Fruit fly (Drosophila melanogaster) whole organism, embryonic: ENCODE measurements around the gene Syx4.

ENCODE experiments used
- Ada2b ChIP-seq: fragments of 200-800 bp; sonication (Bioruptor generic); IDR thresholded peaks from 2 replicates; pipeline ENCODE4 v1.3.6; 2022; ENCODE audit warnings: missing biosample characterization, missing genetic modification characterization
- Atf-2 ChIP-seq: fragments of 200-800 bp; sonication (Bioruptor generic); optimal IDR thresholded peaks from 2 replicates; lab custom pipeline; 2016; ENCODE audit warnings: missing biosample characterization, missing genetic modification characterization
- Bdp1 ChIP-seq: fragments of 200-800 bp; sonication (Bioruptor generic); optimal IDR thresholded peaks from 3 replicates; lab custom pipeline; 2016; ENCODE audit warnings: missing biosample characterization, missing genetic modification characterization
- CG10147 ChIP-seq: fragments of 200-800 bp; sonication (Bioruptor generic); optimal IDR thresholded peaks from 2 replicates; lab custom pipeline; 2019; ENCODE audit warnings: missing biosample characterization, mild to moderate bottlenecking, missing genetic modification characterization, moderate library complexity
- CG12071 ChIP-seq: fragments of 200-800 bp; sonication (Bioruptor generic); optimal IDR thresholded peaks from 3 replicates; lab custom pipeline; 2018; ENCODE audit warnings: missing biosample characterization, mild to moderate bottlenecking, missing genetic modification characterization
- CG12155 ChIP-seq: fragments of 200-800 bp; sonication (Bioruptor generic); optimal IDR thresholded peaks from 3 replicates; lab custom pipeline; 2016; ENCODE audit warnings: missing biosample characterization, missing genetic modification characterization
- CG12299 ChIP-seq: fragments of 200-800 bp; sonication (Bioruptor generic); optimal IDR thresholded peaks from 2 replicates; lab custom pipeline; 2018; ENCODE audit warnings: missing biosample characterization, mild to moderate bottlenecking, missing genetic modification characterization
- CG12744 ChIP-seq: fragments of 200-800 bp; sonication (Bioruptor generic); optimal IDR thresholded peaks from 2 replicates; lab custom pipeline; 2016; ENCODE audit warnings: missing biosample characterization, missing genetic modification characterization
- CG14860 ChIP-seq: fragments of 200-800 bp; sonication (Bioruptor generic); IDR thresholded peaks from 3 replicates; pipeline ENCODE4 v1.3.6; 2022; ENCODE audit warnings: missing biosample characterization, missing genetic modification characterization; ENCODE audit not compliant: partially characterized antibody
- CG1529 ChIP-seq: fragments of 200-800 bp; sonication (Bioruptor generic); optimal IDR thresholded peaks from 3 replicates; lab custom pipeline; 2018; ENCODE audit warnings: missing biosample characterization, missing genetic modification characterization
- CG16813 ChIP-seq: fragments of 200-800 bp; sonication (Bioruptor generic); IDR thresholded peaks from 3 replicates; pipeline ENCODE4 v1.3.6; 2022; ENCODE audit warnings: missing biosample characterization, missing genetic modification characterization; ENCODE audit not compliant: partially characterized antibody
- CG16863 ChIP-seq: fragments of 200-800 bp; sonication (Bioruptor generic); optimal IDR thresholded peaks from 3 replicates; lab custom pipeline; 2016; ENCODE audit warnings: missing biosample characterization, missing genetic modification characterization
- CG17612 ChIP-seq: fragments of 200-800 bp; sonication (Bioruptor generic); IDR thresholded peaks from 2 replicates; pipeline ENCODE4 v1.3.6; 2022; ENCODE audit warnings: missing biosample characterization, missing genetic modification characterization
- CG2875 ChIP-seq: fragments of 200-800 bp; sonication (Bioruptor generic); optimal IDR thresholded peaks from 2 replicates; lab custom pipeline; 2017; ENCODE audit warnings: missing biosample characterization, mild to moderate bottlenecking, missing genetic modification characterization, missing genetic modification reagents
- CG30431 ChIP-seq: fragments of 200-800 bp; sonication (Bioruptor generic); optimal IDR thresholded peaks from 2 replicates; lab custom pipeline; 2017; ENCODE audit warnings: missing biosample characterization, missing genetic modification characterization
- CG34224 ChIP-seq: fragments of 200-800 bp; sonication (Bioruptor generic); IDR thresholded peaks from 3 replicates; pipeline ENCODE4 v1.3.6; 2022; ENCODE audit warnings: missing biosample characterization, missing genetic modification characterization; ENCODE audit not compliant: partially characterized antibody
- CG4360 ChIP-seq: fragments of 200-800 bp; sonication (Bioruptor generic); IDR thresholded peaks from 2 replicates; pipeline ENCODE4 v1.3.6; 2022; ENCODE audit warnings: missing biosample characterization, missing genetic modification characterization
- CG4424 ChIP-seq: fragments of 200-800 bp; sonication (Bioruptor generic); optimal IDR thresholded peaks from 3 replicates; lab custom pipeline; 2016; ENCODE audit warnings: missing biosample characterization, missing genetic modification characterization
- CG6254 ChIP-seq: fragments of 200-800 bp; sonication (Bioruptor generic); optimal IDR thresholded peaks from 3 replicates; lab custom pipeline; 2017; ENCODE audit warnings: mild to moderate bottlenecking, missing biosample characterization, missing genetic modification reagents, missing genetic modification characterization
- CG6791 ChIP-seq: fragments of 200-800 bp; sonication (Bioruptor generic); IDR thresholded peaks from 3 replicates; pipeline ENCODE4 v1.3.6; 2022; ENCODE audit warnings: missing biosample characterization, missing genetic modification characterization; ENCODE audit not compliant: partially characterized antibody
- CG7928 ChIP-seq: fragments of 200-800 bp; sonication (Bioruptor generic); optimal IDR thresholded peaks from 2 replicates; lab custom pipeline; 2017; ENCODE audit warnings: missing biosample characterization, mild to moderate bottlenecking, missing genetic modification characterization
- CG9817 ChIP-seq: fragments of 200-800 bp; sonication (Bioruptor generic); optimal IDR thresholded peaks from 2 replicates; lab custom pipeline; 2018; ENCODE audit warnings: missing biosample characterization, mild to moderate bottlenecking, missing genetic modification characterization, moderate library complexity
- CG9932 ChIP-seq: fragments of 200-800 bp; sonication (Bioruptor generic); IDR thresholded peaks from 2 replicates; pipeline ENCODE4 v1.3.6; 2022; ENCODE audit warnings: missing biosample characterization, missing genetic modification characterization
- Eip74EF ChIP-seq, 2 experiments: fragments of 200-800 bp in 1 of 2; fragments of >200 bp in 1 of 2; sonication (Bioruptor generic) in 1 of 2; optimal IDR thresholded peaks; 2 replicates each; lab custom pipeline; 2017 to 2019; ENCODE audit warnings: missing biosample characterization in 2 of 2, missing genetic modification characterization in 2 of 2, mild to moderate bottlenecking in 1 of 2, moderate library complexity in 1 of 2
- Ets65A ChIP-seq: fragments of 200-800 bp; sonication (Bioruptor generic); peaks from one replicate; lab custom pipeline; 2016; ENCODE audit warnings: missing biosample characterization, missing genetic modification characterization
- Max ChIP-seq: fragments of 200-800 bp; sonication (Bioruptor generic); optimal IDR thresholded peaks from 2 replicates; lab custom pipeline; 2016; ENCODE audit warnings: missing biosample characterization, mild to moderate bottlenecking, missing genetic modification characterization
- Meics ChIP-seq: fragments of 200-800 bp; sonication (Bioruptor generic); optimal IDR thresholded peaks from 2 replicates; lab custom pipeline; 2017; ENCODE audit warnings: missing biosample characterization, mild to moderate bottlenecking, missing genetic modification characterization
- NfI ChIP-seq: fragments of 200-800 bp; sonication (Bioruptor generic); optimal IDR thresholded peaks from 3 replicates; lab custom pipeline; 2018; ENCODE audit warnings: missing biosample characterization, mild to moderate bottlenecking, missing genetic modification characterization, moderate library complexity
- Oaz ChIP-seq: fragments of 200-800 bp; sonication (Bioruptor generic); IDR thresholded peaks from 2 replicates; pipeline ENCODE4 v1.3.6; 2022; ENCODE audit warnings: missing biosample characterization, missing genetic modification characterization
- Oli ChIP-seq: fragments of 200-800 bp; sonication (Bioruptor generic); optimal IDR thresholded peaks from 2 replicates; lab custom pipeline; 2018; ENCODE audit warnings: missing biosample characterization, mild to moderate bottlenecking, missing genetic modification characterization, moderate library complexity
- Six4 ChIP-seq: fragments of 200-800 bp; sonication (Bioruptor generic); optimal IDR thresholded peaks from 2 replicates; lab custom pipeline; 2016; ENCODE audit warnings: missing biosample characterization, missing genetic modification characterization
- TFAM ChIP-seq: fragments of 200-800 bp; sonication (Bioruptor generic); optimal IDR thresholded peaks from 2 replicates; lab custom pipeline; 2017; ENCODE audit warnings: missing biosample characterization, missing genetic modification characterization, inconsistent platforms
- ap ChIP-seq: fragments of 200-800 bp; sonication (Bioruptor generic); IDR thresholded peaks from 2 replicates; pipeline ENCODE4 v1.3.6; 2022; ENCODE audit warnings: missing biosample characterization, missing genetic modification characterization
- ase ChIP-seq: fragments of 200-800 bp; sonication (Bioruptor generic); IDR thresholded peaks from 3 replicates; pipeline ENCODE4 v1.3.6; 2022; ENCODE audit warnings: missing biosample characterization, missing genetic modification characterization
- bsh ChIP-seq, 2 experiments: fragments of 200-800 bp; sonication (Bioruptor generic); optimal IDR thresholded peaks; 2 replicates each; lab custom pipeline; 2017 to 2018; ENCODE audit warnings: mild to moderate bottlenecking in 2 of 2, missing biosample characterization in 2 of 2, missing genetic modification characterization in 2 of 2, moderate library complexity in 1 of 2
- chif ChIP-seq, 2 experiments: fragments of 200-800 bp; sonication (Bioruptor generic); optimal IDR thresholded peaks; 3 replicates each; lab custom pipeline; 2016; ENCODE audit warnings: missing biosample characterization in 2 of 2, missing genetic modification characterization in 2 of 2
- crp ChIP-seq, 2 experiments: fragments of 200-800 bp; sonication (Bioruptor generic); optimal IDR thresholded peaks; 2 replicates in 1 of 2; 3 replicates in 1 of 2; lab custom pipeline; 2017; ENCODE audit warnings: missing biosample characterization in 2 of 2, missing genetic modification characterization in 2 of 2, mild to moderate bottlenecking in 1 of 2, moderate library complexity in 1 of 2
- dan ChIP-seq: fragments of 200-800 bp; sonication (Bioruptor generic); IDR thresholded peaks from 2 replicates; pipeline ENCODE4 v1.3.6; 2022; ENCODE audit warnings: missing biosample characterization, missing genetic modification characterization
- dm ChIP-seq: fragments of 200-800 bp; sonication (Bioruptor generic); optimal IDR thresholded peaks from 3 replicates; lab custom pipeline; 2016; ENCODE audit warnings: missing biosample characterization, missing genetic modification characterization
- eyg ChIP-seq: fragments of 200-800 bp; sonication (Bioruptor generic); optimal IDR thresholded peaks from 3 replicates; lab custom pipeline; 2016; ENCODE audit warnings: missing biosample characterization, missing genetic modification characterization
- fd102C ChIP-seq: fragments of 200-800 bp; sonication (Bioruptor generic); optimal IDR thresholded peaks from 2 replicates; lab custom pipeline; 2018; ENCODE audit warnings: missing biosample characterization, mild to moderate bottlenecking, missing genetic modification characterization, moderate library complexity
- fu2 ChIP-seq: fragments of 200-800 bp; sonication (Bioruptor generic); optimal IDR thresholded peaks from 2 replicates; lab custom pipeline; 2016; ENCODE audit warnings: missing biosample characterization, missing genetic modification characterization
- hth ChIP-seq: fragments of >200 bp; optimal IDR thresholded peaks from 2 replicates; lab custom pipeline; 2017; ENCODE audit warnings: inconsistent platforms
- knrl ChIP-seq: fragments of 200-800 bp; sonication (Bioruptor generic); IDR thresholded peaks from 3 replicates; pipeline ENCODE4 v1.3.6; 2022; ENCODE audit warnings: missing biosample characterization, missing genetic modification characterization; ENCODE audit not compliant: partially characterized antibody
- lov ChIP-seq, 2 experiments: fragments of 200-800 bp in 1 of 2; fragments of >200 bp in 1 of 2; sonication (Bioruptor generic) in 1 of 2; IDR thresholded peaks in 1 of 2; optimal IDR thresholded peaks in 1 of 2; 2 replicates in 1 of 2; 3 replicates in 1 of 2; pipeline versions ENCODE4 v1.3.6 to Lab custom; 2017 to 2022; ENCODE audit warnings: missing biosample characterization in 1 of 2, missing genetic modification characterization in 1 of 2
- slou ChIP-seq: fragments of 200-800 bp; sonication (Bioruptor generic); optimal IDR thresholded peaks from 3 replicates; lab custom pipeline; 2016; ENCODE audit warnings: missing biosample characterization, missing genetic modification characterization
- sqz ChIP-seq: fragments of 200-800 bp; sonication (Bioruptor generic); optimal IDR thresholded peaks from 3 replicates; lab custom pipeline; 2018; ENCODE audit warnings: missing biosample characterization, mild to moderate bottlenecking, missing genetic modification characterization
- ttk ChIP-seq: fragments of 200-800 bp; sonication (Bioruptor generic); IDR thresholded peaks from 2 replicates; pipeline ENCODE4 v2.1.2; 2022; ENCODE audit warnings: missing biosample characterization, missing genetic modification characterization
- zfh2 ChIP-seq: fragments of 200-800 bp; sonication (Bioruptor generic); optimal IDR thresholded peaks from 2 replicates; lab custom pipeline; 2016; ENCODE audit warnings: missing biosample characterization, missing genetic modification characterization

Gene Syx4

DNA sequence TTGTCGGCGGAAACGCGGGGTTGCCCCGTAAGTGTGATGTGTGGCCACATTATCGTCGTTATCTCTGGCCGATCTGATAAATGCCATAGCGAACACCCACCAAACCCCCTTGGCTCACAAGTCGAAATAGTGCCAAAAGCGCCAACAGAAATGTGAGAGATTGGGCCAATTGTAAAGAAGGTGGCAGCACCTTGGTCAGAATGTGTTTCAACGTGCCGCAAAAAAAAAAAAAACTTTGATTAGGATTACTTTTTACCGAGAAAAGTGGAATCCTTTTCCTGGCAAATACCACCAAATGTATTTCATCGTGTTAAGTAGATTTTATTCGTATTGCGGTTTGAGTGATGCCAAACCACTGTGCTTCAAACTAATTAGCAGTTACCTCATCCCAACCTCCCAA, 856 bp downstream of the Syx4 start (continued):
- no peak for TF ChIP-seq dan (GFP tag; lab: Robert Waterston, UW)
- no peak for TF ChIP-seq CG4360 (GFP tag; lab: Robert Waterston, UW)
- no peak for TF ChIP-seq CG1529 (GFP tag; lab: Kevin White, UChicago)
- TF ChIP-seq Meics (GFP tag; lab: Kevin White, UChicago): peak; percentile 87
- peak; percentile 60 for TF ChIP-seq CG12744 (GFP tag; lab: Kevin White, UChicago)
- peak; percentile 89 for TF ChIP-seq zfh2
- TF ChIP-seq fd102C (GFP tag; lab: Kevin White, UChicago): no peak
- TF ChIP-seq CG14860 (GFP tag; lab: Robert Waterston, UW): 0 out of 3 replicates have a peak, but pooled peaks have one; percentile 48
- peak; percentile 79 for TF ChIP-seq ap
- TF ChIP-seq CG10147 (GFP tag; lab: Kevin White, UChicago): peak; percentile 35
- TF ChIP-seq dm (GFP tag; lab: Kevin White, UChicago): peak; percentile 59
- peak; percentile 56 for TF ChIP-seq CG30431 (GFP tag; lab: Kevin White, UChicago)
- peak; percentile 79 for TF ChIP-seq fu2 (GFP tag; lab: Kevin White, UChicago)
- TF ChIP-seq CG7928 (GFP tag; lab: Kevin White, UChicago): peak; percentile 39
- TF ChIP-seq knrl (GFP tag; lab: Robert Waterston, UW): no peak
- TF ChIP-seq Eip74EF (GFP tag; optimal IDR thresholded peaks at IDR 0.05; lab: Kevin White, UChicago): no peak
- peak; percentile 40; the same call in 1 of the 2 replicates for TF ChIP-seq CG17612
- TF ChIP-seq Oaz: peak; percentile 85
- TF ChIP-seq NfI (GFP tag; lab: Kevin White, UChicago): peak; percentile 80
- peak; percentile 18 for TF ChIP-seq CG12299
- peak; percentile 44 for TF ChIP-seq slou (GFP tag; lab: Kevin White, UChicago)
- TF ChIP-seq CG12071 (GFP tag; lab: Kevin White, UChicago): peak; percentile 54
- TF ChIP-seq crp (GFP tag; optimal IDR thresholded peaks at IDR 0.05; lab: Kevin White, UChicago): peak in 1 of 2 experiments; percentile 14
- peak; percentile 56 for TF ChIP-seq Max (GFP tag; lab: Kevin White, UChicago)
- TF ChIP-seq CG34224 (GFP tag; lab: Robert Waterston, UW): no peak
- no peak for TF ChIP-seq TFAM (GFP tag; lab: Kevin White, UChicago)
- peak; percentile 56 for TF ChIP-seq Six4
- TF ChIP-seq CG12155 (GFP tag; lab: Kevin White, UChicago): peak; percentile 79
- TF ChIP-seq CG2875 (GFP tag; lab: Kevin White, UChicago): peak; percentile 48
- peak; percentile 57 for TF ChIP-seq CG4424 (GFP tag; lab: Kevin White, UChicago)
- peak; percentile 81 for TF ChIP-seq CG16863 (GFP tag; lab: Kevin White, UChicago)
- TF ChIP-seq CG6254 (GFP tag; lab: Kevin White, UChicago): peak; percentile 42
- TF ChIP-seq CG6791: 0 out of 3 replicates have a peak, but pooled peaks have one; percentile 19
- peak; percentile 93 for TF ChIP-seq Ada2b
- TF ChIP-seq bsh (GFP tag; optimal IDR thresholded peaks at IDR 0.05; lab: Kevin White, UChicago): peak in 1 of 2 experiments; percentile 48
- TF ChIP-seq ase (GFP tag; lab: Robert Waterston, UW): peak; percentile 85; the same call in 2 of the 3 replicates
- TF ChIP-seq eyg (GFP tag; lab: Kevin White, UChicago): peak; percentile 72
- TF ChIP-seq chif (GFP tag; optimal IDR thresholded peaks at IDR 0.05; lab: Kevin White, UChicago): peak; percentile 56 to 80
- TF ChIP-seq CG16813 (GFP tag; lab: Robert Waterston, UW): no peak
- TF ChIP-seq CG9932 (GFP tag; lab: Robert Waterston, UW): peak; percentile 89
- peak; percentile 71 for TF ChIP-seq Bdp1 (GFP tag; lab: Kevin White, UChicago)
- no peak for TF ChIP-seq sqz (GFP tag; lab: Kevin White, UChicago)
- no peak for TF ChIP-seq hth
- peak; percentile 74 for TF ChIP-seq ttk (GFP tag; lab: Robert Waterston, UW)
- peak; percentile 79 for TF ChIP-seq Oli (tag; lab: Kevin White, UChicago)
- peak; percentile 56 for TF ChIP-seq Atf-2 (GFP tag; lab: Kevin White, UChicago)
- TF ChIP-seq Ets65A (GFP tag; lab: Kevin White, UChicago): peak; percentile 63
- TF ChIP-seq lov (optimal IDR thresholded peaks at IDR 0.05; lab: Kevin White, UChicago): no peak
- peak; percentile 79; the same call in 2 of the 3 replicates for TF ChIP-seq lov (GFP tag; IDR thresholded peaks at IDR 0.05; lab: Robert Waterston, UW)
- TF ChIP-seq CG9817: peak; percentile 69
